Worm (Caenorhabditis elegans) whole organism, L3 larva: ENCODE results near the gene hst-3.1.

Experiments used
- aly-2 ChIP-seq: fragments of 150-350 bp; optimal IDR thresholded peaks from 2 replicates; lab custom pipeline; 2014; ENCODE audit warnings: missing biosample characterization, missing genetic modification characterization
- ama-1 ChIP-seq: fragments of 150-350 bp; optimal IDR thresholded peaks from 2 replicates; lab custom pipeline; 2018
- ceh-28 ChIP-seq: fragments of 150-350 bp; optimal IDR thresholded peaks from 2 replicates; lab custom pipeline; 2014; ENCODE audit warnings: missing biosample characterization, missing genetic modification reagents, missing genetic modification characterization
- ceh-9 ChIP-seq: sonication (generic microtip); optimal IDR thresholded peaks from 2 replicates; lab custom pipeline; 2018; ENCODE audit warnings: missing biosample characterization, missing genetic modification characterization
- daf-12 ChIP-seq: fragments of 150-350 bp; optimal IDR thresholded peaks from 2 replicates; lab custom pipeline; 2014; ENCODE audit warnings: missing biosample characterization, missing genetic modification reagents, missing genetic modification characterization
- elt-1 ChIP-seq: fragments of 150-350 bp; optimal IDR thresholded peaks from 2 replicates; lab custom pipeline; 2014; ENCODE audit warnings: missing biosample characterization, missing genetic modification characterization
- elt-2 ChIP-seq: sonication (generic microtip); optimal IDR thresholded peaks from 2 replicates; lab custom pipeline; 2016; ENCODE audit warnings: missing genetic modification reagents, mild to moderate bottlenecking, missing genetic modification characterization, missing compliant biosample characterization
- fkh-10 ChIP-seq: sonication (generic microtip); optimal IDR thresholded peaks from 2 replicates; lab custom pipeline; 2017; ENCODE audit warnings: missing biosample characterization, missing genetic modification reagents, missing genetic modification characterization
- fkh-2 ChIP-seq: fragments of 150-350 bp; optimal IDR thresholded peaks from 2 replicates; lab custom pipeline; 2014; ENCODE audit warnings: missing biosample characterization, missing genetic modification reagents, missing genetic modification characterization
- fos-1 ChIP-seq: fragments of 150-350 bp; optimal IDR thresholded peaks from 2 replicates; lab custom pipeline; 2014; ENCODE audit warnings: missing biosample characterization, missing genetic modification characterization
- jun-1 ChIP-seq: fragments of 150-350 bp; optimal IDR thresholded peaks from 2 replicates; lab custom pipeline; 2014; ENCODE audit warnings: missing biosample characterization, missing genetic modification reagents, missing genetic modification characterization
- lin-15B ChIP-seq: fragments of 150-350 bp; optimal IDR thresholded peaks from 2 replicates; lab custom pipeline; 2014; ENCODE audit warnings: missing biosample characterization, missing genetic modification characterization
- lsy-12 ChIP-seq: sonication (generic microtip); optimal IDR thresholded peaks from 2 replicates; lab custom pipeline; 2016; ENCODE audit warnings: mild to moderate bottlenecking, missing genetic modification characterization, missing compliant biosample characterization
- mml-1 ChIP-seq: fragments of 150-350 bp; sonication (generic microtip); optimal IDR thresholded peaks from 3 replicates; lab custom pipeline; 2014; ENCODE audit warnings: missing biosample characterization, missing genetic modification characterization
- nfya-1 ChIP-seq: sonication (generic microtip); optimal IDR thresholded peaks from 2 replicates; lab custom pipeline; 2017; ENCODE audit warnings: missing genetic modification characterization, mild to moderate bottlenecking, missing compliant biosample characterization, antibody characterized with exemption, moderate library complexity; ENCODE audit not compliant: insufficient read depth
- nhr-12 ChIP-seq: fragments of 150-350 bp; optimal IDR thresholded peaks from 2 replicates; lab custom pipeline; 2014; ENCODE audit warnings: missing biosample characterization, missing genetic modification characterization
- nhr-237 ChIP-seq: fragments of 150-350 bp; optimal IDR thresholded peaks from 2 replicates; lab custom pipeline; 2014; ENCODE audit warnings: missing biosample characterization, missing genetic modification characterization
- nhr-25 ChIP-seq: sonication (generic microtip); optimal IDR thresholded peaks from 2 replicates; lab custom pipeline; 2017; ENCODE audit warnings: missing biosample characterization, missing genetic modification characterization
- nhr-28 ChIP-seq: fragments of 150-350 bp; optimal IDR thresholded peaks from 2 replicates; lab custom pipeline; 2014; ENCODE audit warnings: missing biosample characterization, missing genetic modification characterization
- nhr-43 ChIP-seq: sonication (generic microtip); optimal IDR thresholded peaks from 2 replicates; lab custom pipeline; 2016; ENCODE audit warnings: mild to moderate bottlenecking, missing genetic modification characterization, missing compliant biosample characterization; ENCODE audit not compliant: poor library complexity, severe bottlenecking
- nhr-67 ChIP-seq: fragments of 150-350 bp; optimal IDR thresholded peaks from 2 replicates; lab custom pipeline; 2014; ENCODE audit warnings: missing biosample characterization, missing genetic modification characterization
- pha-4 ChIP-seq: fragments of 150-350 bp; optimal IDR thresholded peaks from 2 replicates; lab custom pipeline; 2014; ENCODE audit warnings: missing biosample characterization, missing genetic modification reagents, missing genetic modification characterization
- pqm-1 ChIP-seq: fragments of 150-350 bp; optimal IDR thresholded peaks from 2 replicates; lab custom pipeline; 2017; ENCODE audit warnings: missing biosample characterization, missing genetic modification characterization, inconsistent platforms
- sea-2 ChIP-seq: fragments of 150-350 bp; sonication (generic microtip); optimal IDR thresholded peaks from 4 replicates; lab custom pipeline; 2014; ENCODE audit warnings: missing biosample characterization, missing genetic modification reagents, missing genetic modification characterization
- skn-1 ChIP-seq: fragments of 150-350 bp; optimal IDR thresholded peaks from 2 replicates; lab custom pipeline; 2014; ENCODE audit warnings: missing biosample characterization, missing genetic modification characterization
- snpc-4 ChIP-seq: fragments of 150-350 bp; optimal IDR thresholded peaks from 2 replicates; lab custom pipeline; 2014; ENCODE audit warnings: missing biosample characterization, missing genetic modification characterization
- tbx-2 ChIP-seq: sonication (generic microtip); optimal IDR thresholded peaks from 2 replicates; lab custom pipeline; 2016; ENCODE audit warnings: mild to moderate bottlenecking, missing genetic modification characterization, missing compliant biosample characterization
- unc-62 ChIP-seq: fragments of 150-350 bp; sonication (generic microtip); optimal IDR thresholded peaks from 4 replicates; lab custom pipeline; 2014; ENCODE audit warnings: missing biosample characterization, missing genetic modification reagents, missing genetic modification characterization
- zag-1 ChIP-seq: fragments of 150-350 bp; optimal IDR thresholded peaks from 2 replicates; lab custom pipeline; 2014; ENCODE audit warnings: missing biosample characterization, missing genetic modification characterization
- ztf-11 ChIP-seq: fragments of 150-350 bp; optimal IDR thresholded peaks from 2 replicates; lab custom pipeline; 2014; ENCODE audit warnings: missing biosample characterization, missing genetic modification characterization

hst-3.1 gene

DNA sequence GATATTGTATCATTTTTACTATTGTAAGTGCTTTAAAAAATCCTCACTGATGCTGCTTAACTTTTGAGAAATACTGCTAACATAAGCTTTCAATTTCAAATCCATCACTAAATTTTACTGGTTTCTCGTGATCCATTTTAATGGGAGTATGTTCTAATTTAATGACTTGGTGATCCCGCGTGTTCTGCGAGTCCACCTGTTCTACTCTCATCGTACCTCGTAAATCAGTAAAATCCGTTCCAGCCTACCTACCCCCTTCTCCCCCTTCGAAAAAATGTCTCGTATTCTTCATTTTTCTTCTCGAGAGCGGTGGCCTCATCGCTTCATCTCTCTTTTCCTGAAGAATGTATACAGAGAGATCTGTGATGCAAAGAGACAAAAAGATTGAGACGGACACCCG lies 33.5 kb downstream of the hst-3.1 start:
- TF ChIP-seq jun-1 (tag; lab: Kevin White, UChicago), result no peak
- TF ChIP-seq unc-62 (GFP tag; lab: Kevin White, UChicago), result no peak
- no peak for TF ChIP-seq ceh-9
- no peak for TF ChIP-seq nhr-25 (tag; lab: Kevin White, UChicago)
- no peak for TF ChIP-seq lin-15B (tag; lab: Kevin White, UChicago)
- TF ChIP-seq nhr-28 (tag; lab: Kevin White, UChicago), result no peak
- TF ChIP-seq nhr-237 (tag; lab: Kevin White, UChicago), result no peak
- no peak for TF ChIP-seq aly-2
- TF ChIP-seq zag-1 (tag; lab: Kevin White, UChicago), result no peak
- TF ChIP-seq elt-1 (tag; lab: Kevin White, UChicago), result no peak
- no peak for TF ChIP-seq fos-1 (tag; lab: Kevin White, UChicago)
- TF ChIP-seq nfya-1 (tag; lab: Kevin White, UChicago), result no peak

DNA sequence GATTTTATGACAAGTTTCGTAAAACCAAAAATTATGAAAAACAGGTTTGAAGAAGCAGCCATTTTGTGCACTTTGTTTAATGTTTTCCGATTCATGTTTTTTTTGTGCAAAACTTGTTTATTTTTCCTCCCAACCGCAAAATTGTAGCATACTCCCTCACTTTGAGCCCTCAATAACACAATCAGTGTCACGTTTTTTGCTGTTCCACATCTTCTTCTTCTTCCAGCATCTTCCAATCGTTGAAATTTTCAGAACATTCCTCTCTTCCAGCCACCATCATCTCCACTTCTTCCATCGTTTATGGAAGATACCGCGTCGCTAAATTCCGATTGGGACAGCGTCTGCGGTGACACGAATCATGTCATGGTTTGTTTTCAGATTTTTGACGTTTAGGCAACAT lies 36.5 kb downstream of the hst-3.1 start, which contains the start of gene abts-3:
abts-3 (plus strand) TSS at position 301 of the 400 bp plus-strand sequence.
- TF ChIP-seq nhr-67 (tag; lab: Kevin White, UChicago) (no peak), daf-12 (tag; lab: Kevin White, UChicago) (no peak), tbx-2 (tag; lab: Kevin White, UChicago) (no peak), nhr-12 (tag; lab: Kevin White, UChicago) (no peak), fkh-2 (tag; lab: Kevin White, UChicago) (no peak), jun-1 (tag; lab: Kevin White, UChicago) (no peak), ztf-11 (tag; lab: Kevin White, UChicago) (no peak), fos-1 (tag; lab: Kevin White, UChicago) (no peak), skn-1 (tag; lab: Kevin White, UChicago) (no peak), mml-1 (tag; lab: Kevin White, UChicago) (no peak), lsy-12 (tag; lab: Kevin White, UChicago) (no peak), snpc-4 (tag; lab: Kevin White, UChicago) (no peak), pqm-1 (tag; lab: Kevin White, UChicago) (no peak), nfya-1 (tag; lab: Kevin White, UChicago) (no peak)

DNA sequence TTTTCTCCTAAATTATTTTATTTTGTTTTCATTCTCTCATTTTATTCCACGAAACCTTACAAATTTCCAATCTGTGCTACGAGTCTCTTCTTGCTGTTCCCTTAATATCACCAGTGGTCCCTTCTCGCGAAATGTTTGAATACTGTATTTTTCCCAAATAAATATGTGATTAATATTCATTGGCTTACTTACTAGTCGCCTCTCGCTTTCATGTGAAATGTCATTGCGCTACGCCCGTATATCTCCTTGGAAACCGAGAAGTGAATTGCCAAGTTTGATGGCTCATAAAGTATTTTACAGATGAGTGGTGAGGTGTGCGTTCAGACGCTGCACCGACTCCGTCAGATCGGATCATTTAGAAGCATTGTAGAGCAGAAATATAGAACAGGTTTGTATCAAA lies 43.8 kb downstream of the hst-3.1 start, which contains the start of gene rars-2:
rars-2 (plus strand) TSS at position 301 of the 400 bp plus-strand sequence.
- TF ChIP-seq ama-1 (lab: Kevin White, UChicago), result no peak
- no peak for TF ChIP-seq fkh-10 (GFP tag; lab: Kevin White, UChicago)
- TF ChIP-seq jun-1 (tag; lab: Kevin White, UChicago), result no peak
- peak; percentile 11 for TF ChIP-seq nhr-43
- TF ChIP-seq elt-2, result no peak
- TF ChIP-seq nfya-1 (tag; lab: Kevin White, UChicago), result no peak
- no peak for TF ChIP-seq sea-2
- no peak for TF ChIP-seq ceh-28 (tag; lab: Kevin White, UChicago)

DNA sequence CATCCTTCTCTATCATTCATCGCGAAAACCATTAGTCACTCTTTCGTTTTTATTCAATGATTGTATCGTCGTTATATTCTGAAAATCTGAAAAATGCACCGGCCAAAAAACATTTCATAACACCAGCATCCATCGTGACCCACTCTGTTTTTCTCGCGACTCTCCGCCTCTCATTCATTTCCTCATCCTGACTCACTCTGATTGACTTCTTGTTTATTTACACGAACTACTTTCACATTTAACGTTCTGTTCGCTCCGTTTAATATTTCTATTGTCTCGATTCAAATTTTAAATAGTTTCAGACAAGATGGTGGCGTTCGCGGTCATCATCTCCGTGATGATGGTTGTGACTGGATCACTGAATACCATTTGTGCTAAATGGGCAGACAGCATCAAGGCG lies 45.5 kb downstream of the hst-3.1 start, which contains the start of gene C29H12.2:
C29H12.2 (plus strand) TSS at position 297 of the 400 bp plus-strand sequence.
- TF ChIP-seq ceh-9 (no peak), fos-1 (tag; lab: Kevin White, UChicago) (no peak), pha-4 (tag; lab: Kevin White, UChicago) (peak; percentile 29)

DNA sequence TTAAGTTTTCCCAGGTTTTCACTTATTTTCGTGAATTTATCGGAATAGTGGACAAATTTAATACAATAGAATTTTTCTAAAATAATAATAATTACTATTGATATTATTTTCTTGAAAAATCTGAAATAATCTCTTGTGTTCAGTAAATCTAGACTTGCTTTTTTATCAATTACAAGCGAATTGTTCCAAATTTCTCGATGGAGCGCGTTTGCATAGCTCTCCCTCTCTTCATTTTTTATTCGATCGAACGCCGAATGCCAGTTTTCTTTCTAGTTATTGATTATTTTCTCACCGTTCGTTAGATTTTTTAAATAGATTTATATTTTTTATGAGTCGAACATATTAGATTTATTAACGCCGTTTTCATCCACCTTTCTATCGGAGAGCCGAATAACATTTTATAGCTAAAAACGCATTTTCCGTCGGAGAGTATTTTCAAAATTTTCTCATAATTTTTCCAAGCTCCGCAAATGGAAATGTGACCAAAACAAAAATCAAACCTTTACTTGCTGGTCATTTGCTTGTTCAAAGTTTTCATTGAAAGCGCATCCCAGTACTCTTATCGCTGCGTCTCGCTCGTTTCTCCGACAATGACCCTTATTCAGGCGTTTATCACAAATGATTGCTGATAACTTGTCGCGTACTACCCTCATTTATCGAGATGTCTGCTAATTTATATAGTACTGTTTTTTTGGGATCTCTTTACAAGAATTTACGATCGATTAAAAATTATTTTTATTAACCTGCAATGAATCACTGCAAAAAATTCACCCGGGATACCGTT lies 46.2 kb downstream of the hst-3.1 start:
- TF ChIP-seq nfya-1 (tag; lab: Kevin White, UChicago), result peak; percentile 4
- TF ChIP-seq pha-4 (tag; lab: Kevin White, UChicago), result peak; percentile 50
- TF ChIP-seq pqm-1 (tag; lab: Kevin White, UChicago), result peak; percentile 66
- peak; percentile 74 for TF ChIP-seq elt-2
- TF ChIP-seq fkh-2 (tag; lab: Kevin White, UChicago), result no peak
- TF ChIP-seq snpc-4 (tag; lab: Kevin White, UChicago), result peak; percentile 40
- TF ChIP-seq unc-62 (GFP tag; lab: Kevin White, UChicago), result no peak
- peak; percentile 14 for TF ChIP-seq lin-15B (tag; lab: Kevin White, UChicago)
